Fruit fly (Drosophila melanogaster): ENCODE data around the gene dome.
A peak's percentile ranks its signal among the peaks of the same experiment; 100 is the strongest.

dome gene

DNA sequence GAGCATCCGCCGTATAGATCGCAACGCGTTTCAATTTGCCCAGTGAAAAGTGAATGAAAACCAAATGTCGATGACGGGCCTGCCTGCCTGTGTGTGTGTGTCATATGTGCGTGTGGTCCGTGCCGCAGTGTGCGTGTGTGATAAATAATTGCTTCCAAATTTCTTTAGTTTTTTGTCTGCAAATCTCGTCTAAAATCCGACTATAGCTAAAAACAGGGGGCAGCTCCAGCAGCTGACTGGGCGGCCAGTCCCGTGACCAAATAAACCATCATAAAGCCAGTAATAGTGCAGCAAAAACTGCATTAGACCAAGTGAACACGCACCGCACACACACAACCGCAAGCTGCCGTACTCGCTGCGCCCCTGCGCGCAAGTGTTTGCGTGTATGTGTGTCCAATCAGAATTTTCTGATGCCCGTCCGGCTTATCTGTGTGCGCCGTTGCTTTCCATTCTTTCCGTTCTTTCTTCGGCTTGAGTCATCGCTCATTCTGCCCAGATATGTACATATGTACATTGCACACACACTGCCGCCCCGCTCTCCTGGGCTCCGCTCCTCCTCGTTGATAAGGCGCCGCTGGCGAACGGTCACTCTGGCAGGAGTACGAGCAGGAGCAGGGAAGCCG is 14.0 kb upstream of the dome start:
- TF ChIP-seq EcR (GFP tag; optimal IDR thresholded peaks at IDR 0.05) (no peak), usp (GFP tag; optimal IDR thresholded peaks at IDR 0.05) (no peak), psq (optimal IDR thresholded peaks at IDR 0.05) (no peak), Dll (optimal IDR thresholded peaks at IDR 0.05) (peak; percentile 12), pan (optimal IDR thresholded peaks at IDR 0.05) (no peak), CG8478 (optimal IDR thresholded peaks at IDR 0.05) (peak; percentile 6)

DNA sequence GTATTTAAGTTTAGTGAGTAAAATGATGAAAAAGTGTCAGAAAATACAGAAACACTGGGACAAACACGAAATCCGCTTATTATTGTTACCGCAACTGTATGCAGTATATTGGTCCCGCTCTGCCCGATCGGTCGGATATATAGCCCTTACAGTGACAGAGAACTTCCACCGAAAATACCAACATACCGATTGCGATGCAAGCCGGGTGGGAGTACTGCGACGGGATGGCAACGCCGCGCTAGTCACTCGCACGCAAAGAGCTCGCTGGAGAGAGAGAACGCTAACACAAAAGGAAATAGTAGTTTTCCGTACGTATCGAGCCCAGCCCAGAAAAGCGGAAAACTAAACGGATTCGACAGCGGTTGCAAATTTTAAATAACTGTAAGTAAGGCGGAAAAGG is 13.5 kb upstream of the dome start, which contains the start of gene Cdc42:
Gene Cdc42, plus strand, starts transcription at position 247 of the 400 bp plus-strand sequence.
- TF ChIP-seq EcR (GFP tag; optimal IDR thresholded peaks at IDR 0.05) (no peak), pan (optimal IDR thresholded peaks at IDR 0.05) (no peak), usp (GFP tag; optimal IDR thresholded peaks at IDR 0.05) (no peak)

DNA sequence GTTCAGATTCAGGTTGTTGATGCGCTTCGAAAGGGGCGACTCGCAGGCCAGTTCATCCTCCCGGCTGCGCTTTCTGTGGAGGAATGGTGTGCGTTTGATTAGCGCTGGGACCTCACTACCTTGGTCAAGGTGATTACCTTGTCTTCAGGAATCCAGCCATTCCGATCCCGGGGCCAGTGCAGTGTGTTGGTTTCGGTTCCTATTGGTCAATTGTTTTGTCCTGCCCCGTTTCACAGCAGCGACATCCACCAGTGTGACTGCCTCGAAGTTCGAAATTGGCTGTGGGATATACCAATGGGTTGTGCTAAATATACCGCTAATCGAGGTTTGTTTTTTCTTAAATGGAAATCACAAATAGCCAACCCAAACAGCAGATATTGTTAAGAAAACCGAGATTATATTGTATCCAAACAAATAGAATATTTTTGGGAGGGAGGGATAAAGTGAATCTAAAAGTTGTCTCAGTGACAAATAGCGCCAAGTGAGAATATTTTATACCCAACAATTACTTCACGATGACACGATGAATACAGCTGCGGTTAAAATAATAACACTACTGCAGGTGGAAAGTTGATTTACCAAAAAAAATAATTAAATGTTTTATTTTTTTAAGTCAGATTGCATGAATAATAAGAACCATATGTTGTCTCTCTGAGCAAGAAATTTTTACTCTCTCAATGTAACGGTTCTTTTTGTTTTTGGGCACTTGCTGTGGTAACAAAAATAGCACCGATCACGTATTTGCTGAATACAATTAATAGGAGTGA is 11.7 kb upstream of the dome start, which contains the start of gene CG14229:
Gene CG14229, minus strand, starts transcription at position 459 of the 767 bp plus-strand sequence.
- TF ChIP-seq Dll (optimal IDR thresholded peaks at IDR 0.05) (no peak), EcR (GFP tag; optimal IDR thresholded peaks at IDR 0.05) (no peak), pan (optimal IDR thresholded peaks at IDR 0.05) (no peak), psq (optimal IDR thresholded peaks at IDR 0.05) (no peak), usp (GFP tag; optimal IDR thresholded peaks at IDR 0.05) (no peak), CG8478 (optimal IDR thresholded peaks at IDR 0.05) (no peak)

DNA sequence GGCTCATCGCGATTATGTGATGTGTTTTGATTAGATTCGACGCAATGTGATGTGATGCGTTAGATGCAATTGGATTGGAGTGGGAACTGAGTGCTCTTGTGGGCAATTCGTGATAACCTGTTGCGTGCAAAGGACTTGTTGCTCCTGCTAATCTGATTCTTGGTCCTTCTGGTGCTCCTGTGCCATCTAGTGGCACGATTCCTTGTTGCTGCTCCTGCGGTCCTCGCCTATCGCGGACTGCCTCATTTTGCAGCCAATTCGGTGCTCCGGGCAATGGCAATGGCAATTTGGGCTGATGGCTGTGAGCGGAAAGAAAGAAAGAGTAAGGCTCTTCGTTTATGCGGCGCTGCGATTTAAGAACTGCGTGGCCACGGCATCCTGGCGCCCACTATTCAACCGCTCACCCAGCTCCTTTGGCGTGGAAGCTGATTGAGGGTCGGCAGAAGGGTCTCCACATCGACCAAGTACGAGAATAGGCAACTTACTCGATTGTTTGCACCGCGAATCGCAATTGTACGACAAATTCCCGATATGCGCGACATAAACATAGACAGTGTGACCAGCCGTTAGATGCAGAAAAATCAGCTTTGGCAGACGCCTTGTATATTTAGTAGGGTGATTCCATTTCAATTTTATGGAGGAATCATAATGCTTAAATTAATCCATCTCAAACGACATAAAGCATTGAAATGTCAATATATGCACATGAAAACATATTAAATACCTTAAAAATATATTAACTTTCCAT is 9.8 kb upstream of the dome start, which contains the start of gene Mer:
Gene Mer, minus strand, starts transcription at position 550 of the 748 bp plus-strand sequence.
- TF ChIP-seq CG8478 (optimal IDR thresholded peaks at IDR 0.05) (no peak), psq (optimal IDR thresholded peaks at IDR 0.05) (no peak), Dll (optimal IDR thresholded peaks at IDR 0.05) (no peak), usp (GFP tag; optimal IDR thresholded peaks at IDR 0.05) (no peak), pan (optimal IDR thresholded peaks at IDR 0.05) (no peak)

DNA sequence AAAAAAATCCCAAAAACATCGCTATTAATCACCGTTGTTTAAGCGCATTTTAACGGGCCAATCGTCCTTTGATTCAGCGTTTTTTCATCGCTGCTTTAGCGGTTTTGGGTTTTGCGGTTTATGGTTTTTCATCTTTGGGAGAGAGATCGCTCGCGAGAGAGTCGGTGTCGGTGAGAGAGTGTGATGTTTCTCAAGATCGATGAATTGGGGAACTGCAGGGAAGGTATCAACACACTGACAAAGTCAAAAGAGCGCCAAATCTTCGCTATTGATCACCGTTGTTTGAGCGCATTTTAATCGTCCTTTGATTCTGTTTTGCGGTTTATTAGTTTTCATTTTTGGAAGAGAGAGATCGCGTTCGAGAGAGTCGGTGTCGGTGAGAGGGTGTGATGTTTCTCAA is 6.7 kb upstream of the dome start:
- TF ChIP-seq EcR (GFP tag; optimal IDR thresholded peaks at IDR 0.05), result no peak
- TF ChIP-seq pan (optimal IDR thresholded peaks at IDR 0.05), result no peak
- TF ChIP-seq Dll (optimal IDR thresholded peaks at IDR 0.05), result no peak
- no peak for TF ChIP-seq usp (GFP tag; optimal IDR thresholded peaks at IDR 0.05)

DNA sequence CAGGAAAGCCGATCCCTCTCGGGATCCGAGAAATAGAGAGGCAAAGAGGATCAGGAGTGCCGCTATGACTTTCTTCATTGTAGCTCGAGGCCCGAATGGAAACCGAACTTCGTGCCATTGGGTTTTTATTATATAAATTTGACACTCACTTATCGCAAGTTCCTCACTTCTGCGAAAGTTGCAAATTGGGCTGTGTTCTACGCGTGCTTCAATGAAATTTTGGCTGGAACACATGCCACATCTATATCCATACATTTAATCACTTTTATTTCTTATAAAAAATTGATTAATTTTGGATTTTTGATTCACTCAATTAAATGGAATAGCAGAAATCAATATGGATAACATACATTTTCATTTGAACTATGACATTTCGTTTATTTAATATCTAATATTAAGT is 5.5 kb upstream of the dome start, which contains the start of gene CG14227:
Gene CG14227, minus strand, starts transcription at position 101 of the 400 bp plus-strand sequence.
- TF ChIP-seq EcR (GFP tag; optimal IDR thresholded peaks at IDR 0.05) (no peak), psq (optimal IDR thresholded peaks at IDR 0.05) (no peak), pan (optimal IDR thresholded peaks at IDR 0.05) (no peak)

DNA sequence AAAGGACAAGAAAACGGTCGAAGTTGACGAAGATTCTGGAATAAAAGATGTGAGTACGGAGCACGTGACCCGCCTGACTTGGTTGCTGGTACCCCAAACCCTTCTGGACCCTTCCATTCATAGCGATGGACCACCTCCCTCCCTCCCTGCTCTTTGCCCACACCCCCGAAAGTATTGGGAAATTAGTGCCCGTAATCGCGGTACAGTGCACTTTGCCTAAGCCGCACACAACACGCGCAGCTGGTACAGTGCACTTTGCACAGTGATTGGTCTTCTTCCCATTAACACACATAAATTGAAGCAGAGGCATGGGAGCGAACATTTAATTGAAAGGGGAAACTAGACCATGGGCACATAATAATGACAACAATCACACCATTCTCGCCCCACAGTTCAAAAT is 730 bp upstream of the dome start:
- TF ChIP-seq usp (GFP tag; optimal IDR thresholded peaks at IDR 0.05) (no peak), EcR (GFP tag; optimal IDR thresholded peaks at IDR 0.05) (no peak), pan (optimal IDR thresholded peaks at IDR 0.05) (no peak), CG8478 (optimal IDR thresholded peaks at IDR 0.05) (no peak), psq (optimal IDR thresholded peaks at IDR 0.05) (no peak), Dll (optimal IDR thresholded peaks at IDR 0.05) (no peak)

DNA sequence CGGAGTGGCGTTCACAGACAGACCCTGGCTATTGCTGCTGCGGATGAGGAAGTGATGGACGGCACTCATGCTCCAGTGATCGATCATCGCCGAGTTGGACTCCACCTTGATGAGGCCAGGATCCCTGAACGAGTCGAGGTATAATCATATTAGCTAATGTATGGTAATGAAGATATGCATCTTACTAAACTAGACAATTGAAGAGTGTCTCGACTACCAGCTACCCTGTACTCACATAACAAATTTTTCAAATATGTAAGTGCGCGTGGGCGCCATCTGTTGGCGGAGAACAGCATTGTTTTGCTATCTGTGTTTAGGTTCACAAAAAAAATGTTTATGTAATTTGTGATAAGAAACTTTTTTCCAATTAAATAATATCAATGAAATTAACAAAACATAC is 4.1 kb downstream of the dome start:
- TF ChIP-seq Dll (optimal IDR thresholded peaks at IDR 0.05) (no peak), CG8478 (optimal IDR thresholded peaks at IDR 0.05) (no peak), usp (GFP tag; optimal IDR thresholded peaks at IDR 0.05) (no peak), EcR (GFP tag; optimal IDR thresholded peaks at IDR 0.05) (no peak), psq (optimal IDR thresholded peaks at IDR 0.05) (no peak), pan (optimal IDR thresholded peaks at IDR 0.05) (no peak)

DNA sequence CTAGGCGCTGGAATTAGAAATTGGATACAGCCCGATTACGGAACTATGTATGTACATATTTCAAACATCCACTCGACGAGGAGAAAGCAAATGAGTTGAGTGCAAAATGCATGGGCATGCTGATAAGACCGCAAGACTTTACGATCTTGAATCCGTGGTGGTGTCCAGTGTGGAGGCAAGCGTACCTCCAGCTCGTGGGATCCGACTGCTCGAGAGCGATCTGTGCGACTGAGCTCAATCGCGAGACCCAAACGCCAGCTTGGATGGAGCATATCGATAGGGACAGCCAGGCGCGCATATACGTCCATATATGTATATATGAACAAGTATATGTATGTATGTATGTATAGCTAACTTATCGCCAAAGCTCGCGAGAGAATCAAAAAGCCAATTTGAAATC is 7.7 kb downstream of the dome start, which contains the start of gene et:
Gene et, minus strand, starts transcription at position 230 of the 400 bp plus-strand sequence.
- no peak for TF ChIP-seq Dll (optimal IDR thresholded peaks at IDR 0.05)
- no peak for TF ChIP-seq psq (optimal IDR thresholded peaks at IDR 0.05)
- TF ChIP-seq usp (GFP tag; optimal IDR thresholded peaks at IDR 0.05), result no peak
- no peak for TF ChIP-seq CG8478 (optimal IDR thresholded peaks at IDR 0.05)
- TF ChIP-seq EcR (GFP tag; optimal IDR thresholded peaks at IDR 0.05), result no peak
- TF ChIP-seq pan (optimal IDR thresholded peaks at IDR 0.05), result no peak

DNA sequence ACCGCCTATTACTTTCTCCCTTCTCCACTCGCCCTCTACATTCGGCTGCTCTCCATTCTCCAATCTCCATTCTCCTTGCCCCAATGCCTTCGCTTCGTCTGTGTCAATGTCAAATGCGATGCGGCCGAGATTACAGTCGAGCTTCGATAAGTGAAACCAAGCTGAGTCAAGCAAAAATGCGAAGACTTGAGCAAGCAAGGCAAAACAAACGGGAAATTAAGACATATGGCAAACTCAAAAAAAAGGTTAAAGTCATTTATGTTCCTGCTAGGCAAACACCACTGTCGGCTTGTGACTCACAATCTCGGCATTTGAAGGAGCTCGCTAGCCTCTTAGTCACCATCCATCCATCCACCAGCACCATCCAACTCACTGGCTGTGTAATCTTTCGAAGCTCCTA is 14.9 kb downstream of the dome start:
- TF ChIP-seq psq (optimal IDR thresholded peaks at IDR 0.05), result no peak
- TF ChIP-seq usp (GFP tag; optimal IDR thresholded peaks at IDR 0.05), result no peak
- no peak for TF ChIP-seq EcR (GFP tag; optimal IDR thresholded peaks at IDR 0.05)
- TF ChIP-seq CG8478 (optimal IDR thresholded peaks at IDR 0.05), result no peak
- no peak for TF ChIP-seq pan (optimal IDR thresholded peaks at IDR 0.05)
- no peak for TF ChIP-seq Dll (optimal IDR thresholded peaks at IDR 0.05)

DNA sequence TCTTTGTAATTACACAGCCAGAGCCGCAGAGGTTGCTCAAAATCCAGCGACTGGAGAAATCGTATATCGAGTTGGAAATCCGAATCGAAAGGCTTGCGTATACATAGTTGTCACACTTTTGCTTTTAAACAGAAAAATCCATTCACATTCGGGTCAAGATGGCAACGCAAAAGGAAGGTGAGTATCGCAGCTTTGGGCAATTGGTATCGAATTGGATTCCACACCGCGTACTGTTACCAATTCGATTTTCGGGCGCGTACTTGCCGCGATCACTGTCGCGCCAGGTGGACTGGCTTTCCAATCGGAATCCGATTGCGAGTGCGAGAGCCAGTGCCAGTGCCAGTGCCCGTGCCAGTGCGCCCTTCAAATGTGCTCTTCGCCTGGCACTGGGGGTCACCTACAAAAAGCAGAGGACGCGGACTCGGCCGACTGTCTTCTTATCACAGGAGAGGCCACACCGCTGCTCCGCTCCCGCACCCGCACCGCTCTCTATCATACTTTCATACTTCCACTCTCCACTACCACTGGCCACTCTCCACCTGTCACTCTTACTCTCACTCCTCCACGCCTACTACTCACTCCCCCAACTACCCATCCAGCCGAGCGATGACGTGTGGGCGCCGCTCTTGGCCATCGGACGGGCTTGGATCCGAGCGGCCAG is 15.7 kb downstream of the dome start:
- TF ChIP-seq Dll (optimal IDR thresholded peaks at IDR 0.05) (no peak), pan (optimal IDR thresholded peaks at IDR 0.05) (no peak), psq (optimal IDR thresholded peaks at IDR 0.05) (no peak), CG8478 (optimal IDR thresholded peaks at IDR 0.05) (no peak), usp (GFP tag; optimal IDR thresholded peaks at IDR 0.05) (no peak), EcR (GFP tag; optimal IDR thresholded peaks at IDR 0.05) (no peak)

Data from whole organism.